Fruit fly (Drosophila melanogaster) whole organism, embryonic: ENCODE data around the gene CG17593.

Experiments used
- B-H1 ChIP-seq: fragments of 200-800 bp; sonication (Bioruptor generic); IDR thresholded peaks from 3 replicates; pipeline ENCODE4 v1.3.6; 2022; ENCODE audit warnings: missing biosample characterization, missing genetic modification characterization
- CG10267 ChIP-seq: fragments of 200-800 bp; sonication (Bioruptor generic); optimal IDR thresholded peaks from 2 replicates; lab custom pipeline; 2018; ENCODE audit warnings: missing biosample characterization, mild to moderate bottlenecking, missing genetic modification characterization, moderate library complexity
- CG10274 ChIP-seq: fragments of 200-800 bp; sonication (Bioruptor generic); optimal IDR thresholded peaks from 3 replicates; lab custom pipeline; 2017; ENCODE audit warnings: missing biosample characterization, mild to moderate bottlenecking, missing genetic modification characterization
- CG12744 ChIP-seq: fragments of 200-800 bp; sonication (Bioruptor generic); optimal IDR thresholded peaks from 2 replicates; lab custom pipeline; 2016; ENCODE audit warnings: missing biosample characterization, missing genetic modification characterization
- CG15073 ChIP-seq: fragments of 200-800 bp; sonication (Bioruptor generic); optimal IDR thresholded peaks from 2 replicates; lab custom pipeline; 2016; ENCODE audit warnings: missing biosample characterization, missing genetic modification characterization
- CG1603 ChIP-seq: fragments of 200-800 bp; sonication (Bioruptor generic); optimal IDR thresholded peaks from 2 replicates; lab custom pipeline; 2019; ENCODE audit warnings: missing biosample characterization, mild to moderate bottlenecking, missing genetic modification characterization, moderate library complexity
- CG17385 ChIP-seq: fragments of 200-800 bp; sonication (Bioruptor generic); optimal IDR thresholded peaks from 3 replicates; lab custom pipeline; 2018; ENCODE audit warnings: missing biosample characterization, mild to moderate bottlenecking, missing genetic modification characterization
- CG17912 ChIP-seq: fragments of 200-800 bp; sonication (Bioruptor generic); optimal IDR thresholded peaks from 2 replicates; lab custom pipeline; 2018; ENCODE audit warnings: missing biosample characterization, mild to moderate bottlenecking, missing genetic modification characterization
- CG2199 ChIP-seq: fragments of 200-800 bp; sonication (Bioruptor generic); IDR thresholded peaks from 3 replicates; pipeline ENCODE4 v1.3.6; 2022; ENCODE audit warnings: missing biosample characterization, missing genetic modification characterization
- CG2875 ChIP-seq: fragments of 200-800 bp; sonication (Bioruptor generic); optimal IDR thresholded peaks from 2 replicates; lab custom pipeline; 2017; ENCODE audit warnings: missing biosample characterization, mild to moderate bottlenecking, missing genetic modification characterization, missing genetic modification reagents
- CG3065 ChIP-seq: fragments of 200-800 bp; sonication (Bioruptor generic); optimal IDR thresholded peaks from 2 replicates; lab custom pipeline; 2016; ENCODE audit warnings: missing biosample characterization, missing genetic modification characterization
- CG3838 ChIP-seq: fragments of 200-800 bp; sonication (Bioruptor generic); optimal IDR thresholded peaks from 3 replicates; lab custom pipeline; 2016; ENCODE audit warnings: missing biosample characterization, missing genetic modification characterization
- CG4820 ChIP-seq: fragments of 200-800 bp; sonication (Bioruptor generic); optimal IDR thresholded peaks from 3 replicates; lab custom pipeline; 2016; ENCODE audit warnings: missing biosample characterization, missing genetic modification characterization
- CG6689 ChIP-seq: fragments of 200-800 bp; sonication (Bioruptor generic); IDR thresholded peaks from 2 replicates; pipeline ENCODE4 v1.3.6; 2022; ENCODE audit warnings: missing biosample characterization, missing genetic modification characterization
- CG7987 ChIP-seq: fragments of 200-800 bp; sonication (Bioruptor generic); optimal IDR thresholded peaks from 2 replicates; lab custom pipeline; 2018; ENCODE audit warnings: missing biosample characterization, mild to moderate bottlenecking, missing genetic modification characterization, moderate library complexity
- CG8359 ChIP-seq: fragments of 200-800 bp; sonication (Bioruptor generic); optimal IDR thresholded peaks from 2 replicates; lab custom pipeline; 2017; ENCODE audit warnings: missing biosample characterization, mild to moderate bottlenecking, missing genetic modification characterization, borderline replicate concordance
- CG8478 ChIP-seq: fragments of >200 bp; optimal IDR thresholded peaks from 2 replicates; lab custom pipeline; 2018
- CG9932 ChIP-seq: fragments of 200-800 bp; sonication (Bioruptor generic); IDR thresholded peaks from 2 replicates; pipeline ENCODE4 v1.3.6; 2022; ENCODE audit warnings: missing biosample characterization, missing genetic modification characterization
- CrebB ChIP-seq: fragments of 200-800 bp; sonication (Bioruptor generic); optimal IDR thresholded peaks from 3 replicates; lab custom pipeline; 2018; ENCODE audit warnings: missing biosample characterization, mild to moderate bottlenecking, missing genetic modification characterization
- D19B ChIP-seq: fragments of 200-800 bp; sonication (Bioruptor generic); optimal IDR thresholded peaks from 2 replicates; lab custom pipeline; 2017; ENCODE audit warnings: missing biosample characterization, mild to moderate bottlenecking, missing genetic modification characterization
- Fer1 ChIP-seq: fragments of 200-800 bp; sonication (Bioruptor generic); optimal IDR thresholded peaks from 2 replicates; lab custom pipeline; 2017; ENCODE audit warnings: missing biosample characterization, mild to moderate bottlenecking, missing genetic modification characterization
- Gug ChIP-seq: fragments of 200-800 bp; sonication (Bioruptor generic); IDR thresholded peaks from 4 replicates; pipeline ENCODE4 v1.3.6; 2022; ENCODE audit warnings: missing biosample characterization, missing genetic modification characterization
- H2.0 ChIP-seq: fragments of 200-800 bp; sonication (Bioruptor generic); IDR thresholded peaks from 2 replicates; pipeline ENCODE4 v1.3.6; 2022; ENCODE audit warnings: missing biosample characterization, missing genetic modification characterization
- Jarid2 ChIP-seq: fragments of 200-800 bp; sonication (Bioruptor generic); optimal IDR thresholded peaks from 3 replicates; lab custom pipeline; 2017; ENCODE audit warnings: mild to moderate bottlenecking, missing biosample characterization, missing genetic modification reagents, missing genetic modification characterization
- Mrtf ChIP-seq: fragments of 200-800 bp; sonication (Bioruptor generic); IDR thresholded peaks from 3 replicates; pipeline ENCODE4 v1.3.6; 2022; ENCODE audit warnings: missing biosample characterization, missing genetic modification characterization
- Ptx1 ChIP-seq: fragments of 200-800 bp; sonication (Bioruptor generic); IDR thresholded peaks from 2 replicates; pipeline ENCODE4 v1.3.6; 2022; ENCODE audit warnings: missing biosample characterization, missing genetic modification characterization
- Sin3A ChIP-seq: fragments of >200 bp; optimal IDR thresholded peaks from 2 replicates; lab custom pipeline; 2018
- btn ChIP-seq: fragments of 200-800 bp; sonication (Bioruptor generic); optimal IDR thresholded peaks from 2 replicates; lab custom pipeline; 2016; ENCODE audit warnings: missing biosample characterization, missing genetic modification characterization
- chn ChIP-seq: fragments of 200-800 bp; sonication (Bioruptor generic); optimal IDR thresholded peaks from 2 replicates; lab custom pipeline; 2016; ENCODE audit warnings: missing biosample characterization, missing genetic modification characterization
- crc ChIP-seq: fragments of 200-800 bp; sonication (Bioruptor generic); optimal IDR thresholded peaks from 2 replicates; lab custom pipeline; 2016; ENCODE audit warnings: missing biosample characterization, missing genetic modification characterization
- dmrt11E ChIP-seq: fragments of 200-800 bp; sonication (Bioruptor generic); optimal IDR thresholded peaks from 3 replicates; lab custom pipeline; 2018; ENCODE audit warnings: missing biosample characterization, mild to moderate bottlenecking, missing genetic modification characterization, moderate library complexity
- dpn ChIP-seq, 2 experiments: fragments of 200-800 bp; sonication (Bioruptor generic); optimal IDR thresholded peaks; 3 replicates each; lab custom pipeline; 2016; ENCODE audit warnings: missing biosample characterization in 2 of 2, missing genetic modification characterization in 2 of 2
- esg ChIP-seq: fragments of 200-800 bp; sonication (Bioruptor generic); conservative IDR thresholded peaks from 2 replicates; pipeline ENCODE4 v1.3.6; 2022; ENCODE audit warnings: missing biosample characterization, missing genetic modification characterization
- fd96Cb ChIP-seq: fragments of 200-800 bp; sonication (Bioruptor generic); optimal IDR thresholded peaks from 2 replicates; lab custom pipeline; 2018; ENCODE audit warnings: missing biosample characterization, mild to moderate bottlenecking, missing genetic modification characterization, moderate library complexity
- gcm2 ChIP-seq: fragments of 200-800 bp; sonication (Bioruptor generic); optimal IDR thresholded peaks from 2 replicates; lab custom pipeline; 2016; ENCODE audit warnings: missing biosample characterization, missing genetic modification characterization
- gro ChIP-seq: fragments of 200-800 bp; sonication (Bioruptor generic); optimal IDR thresholded peaks from 2 replicates; lab custom pipeline; 2016; ENCODE audit warnings: missing biosample characterization, missing genetic modification characterization
- gt ChIP-seq: fragments of 200-800 bp; sonication (Bioruptor generic); IDR thresholded peaks from 2 replicates; pipeline ENCODE4 v1.3.6; 2022; ENCODE audit warnings: missing biosample characterization, missing genetic modification characterization
- klu ChIP-seq: fragments of 200-800 bp; sonication (Bioruptor generic); IDR thresholded peaks from 2 replicates; pipeline ENCODE4 v1.3.6; 2022; ENCODE audit warnings: missing biosample characterization, missing genetic modification characterization
- kni ChIP-seq: fragments of 200-800 bp; sonication (Bioruptor generic); optimal IDR thresholded peaks from 3 replicates; lab custom pipeline; 2017; ENCODE audit warnings: mild to moderate bottlenecking, missing biosample characterization, missing genetic modification reagents, missing genetic modification characterization
- luna ChIP-seq: fragments of 200-800 bp; sonication (Bioruptor generic); optimal IDR thresholded peaks from 2 replicates; lab custom pipeline; 2016; ENCODE audit warnings: missing biosample characterization, missing genetic modification characterization
- otp ChIP-seq: fragments of 200-800 bp; sonication (Bioruptor generic); IDR thresholded peaks from 3 replicates; pipeline ENCODE4, ENCODE4 v1.3.6; 2022; ENCODE audit warnings: missing biosample characterization, missing genetic modification characterization
- p53 ChIP-seq: fragments of 200-800 bp; sonication (Bioruptor generic); optimal IDR thresholded peaks from 2 replicates; lab custom pipeline; 2016; ENCODE audit warnings: missing biosample characterization, missing genetic modification characterization
- pb ChIP-seq: fragments of 200-800 bp; sonication (Bioruptor generic); optimal IDR thresholded peaks from 3 replicates; lab custom pipeline; 2016; ENCODE audit warnings: missing biosample characterization, missing genetic modification characterization
- rib ChIP-seq: fragments of 200-800 bp; sonication (Bioruptor generic); IDR thresholded peaks from 2 replicates; pipeline ENCODE4 v1.3.6; 2022; ENCODE audit warnings: missing biosample characterization, missing genetic modification characterization
- salm ChIP-seq: fragments of 200-800 bp; sonication (Bioruptor generic); optimal IDR thresholded peaks from 2 replicates; lab custom pipeline; 2018; ENCODE audit warnings: missing biosample characterization, mild to moderate bottlenecking, missing genetic modification characterization
- sens ChIP-seq: fragments of 200-800 bp; sonication (Bioruptor generic); peaks from one replicate; lab custom pipeline; 2016; ENCODE audit warnings: missing biosample characterization, missing genetic modification characterization
- sens-2 ChIP-seq: fragments of 200-800 bp; sonication (Bioruptor generic); IDR thresholded peaks from 2 replicates; pipeline ENCODE4 v1.3.6; 2022; ENCODE audit warnings: missing biosample characterization, missing genetic modification characterization
- seq ChIP-seq: fragments of 200-800 bp; sonication (Bioruptor generic); IDR thresholded peaks from 2 replicates; pipeline ENCODE4 v1.3.6; 2022; ENCODE audit warnings: missing biosample characterization, missing genetic modification characterization
- sim ChIP-seq: fragments of 200-800 bp; sonication (Bioruptor generic); IDR thresholded peaks from 2 replicates; pipeline ENCODE4 v1.3.6; 2022; ENCODE audit warnings: missing biosample characterization, missing genetic modification characterization
- sqz ChIP-seq: fragments of 200-800 bp; sonication (Bioruptor generic); optimal IDR thresholded peaks from 3 replicates; lab custom pipeline; 2018; ENCODE audit warnings: missing biosample characterization, mild to moderate bottlenecking, missing genetic modification characterization
- tin ChIP-seq: fragments of 200-800 bp; sonication (Bioruptor generic); optimal IDR thresholded peaks from 3 replicates; lab custom pipeline; 2016; ENCODE audit warnings: missing biosample characterization, missing genetic modification characterization
- tna ChIP-seq: fragments of 200-800 bp; sonication (Bioruptor generic); IDR thresholded peaks from 2 replicates; pipeline ENCODE4 v1.3.6; 2022; ENCODE audit warnings: missing biosample characterization, missing genetic modification characterization; ENCODE audit not compliant: partially characterized antibody
- wek ChIP-seq: fragments of 200-800 bp; sonication (Bioruptor generic); optimal IDR thresholded peaks from 3 replicates; lab custom pipeline; 2018; ENCODE audit warnings: missing biosample characterization, mild to moderate bottlenecking, missing genetic modification characterization, moderate library complexity
- zen ChIP-seq: fragments of 200-800 bp; sonication (Bioruptor generic); optimal IDR thresholded peaks from 3 replicates; lab custom pipeline; 2018; ENCODE audit warnings: missing biosample characterization, mild to moderate bottlenecking, missing genetic modification characterization, moderate library complexity

Gene CG17593

dm6 chr2L:3548879-3549278, 34.2 kb downstream of the CG17593 start (continued):
- TF ChIP-seq CG9932 (GFP tag; lab: Robert Waterston, UW) = no peak
- no peak for TF ChIP-seq sim (GFP tag; lab: Robert Waterston, UW)
- TF ChIP-seq CG3065 (GFP tag; lab: Kevin White, UChicago) = no peak
- TF ChIP-seq Fer1 (GFP tag; lab: Kevin White, UChicago) = no peak
- no peak for TF ChIP-seq chn (GFP tag; lab: Kevin White, UChicago)
- no peak for TF ChIP-seq Mrtf (GFP tag; lab: Robert Waterston, UW)
- no peak for TF ChIP-seq rib (GFP tag; lab: Robert Waterston, UW)
- TF ChIP-seq sqz = no peak
- no peak for TF ChIP-seq gt (GFP tag; lab: Robert Waterston, UW)
- TF ChIP-seq CG10267 (tag; lab: Kevin White, UChicago) = no peak
- no peak for TF ChIP-seq CG3838 (GFP tag; lab: Kevin White, UChicago)
- TF ChIP-seq CG2199 (GFP tag; lab: Robert Waterston, UW) = no peak
- no peak for TF ChIP-seq CG10274 (GFP tag; lab: Kevin White, UChicago)
- TF ChIP-seq dpn (GFP tag; optimal IDR thresholded peaks at IDR 0.05; lab: Kevin White, UChicago) = no peak
- peak; percentile 54; the same call in 1 of the 3 replicates for TF ChIP-seq otp (GFP tag; lab: Robert Waterston, UW)
- TF ChIP-seq esg = no peak
- TF ChIP-seq tna = no peak
- no peak for TF ChIP-seq seq (GFP tag; lab: Robert Waterston, UW)
- TF ChIP-seq Gug (GFP tag; lab: Robert Waterston, UW) = no peak
- TF ChIP-seq B-H1 = no peak
- TF ChIP-seq CG6689 (GFP tag; lab: Robert Waterston, UW) = no peak
- TF ChIP-seq CG1603 (tag; lab: Kevin White, UChicago) = peak; percentile 11
- TF ChIP-seq btn (GFP tag; lab: Kevin White, UChicago) = no peak
- TF ChIP-seq CG15073 (GFP tag; lab: Kevin White, UChicago) = no peak
- TF ChIP-seq CG4820 (GFP tag; lab: Kevin White, UChicago) = no peak
- TF ChIP-seq CG7987 (GFP tag; lab: Kevin White, UChicago) = no peak
- TF ChIP-seq p53 (GFP tag; lab: Kevin White, UChicago) = no peak
- TF ChIP-seq wek (GFP tag; lab: Kevin White, UChicago) = no peak
- no peak for TF ChIP-seq salm (tag; lab: Kevin White, UChicago)
- TF ChIP-seq D19B = no peak
- TF ChIP-seq crc (GFP tag; lab: Kevin White, UChicago) = no peak
- TF ChIP-seq sens-2 (GFP tag; lab: Robert Waterston, UW) = 0 out of 2 replicates have a peak, but pooled peaks have one; percentile 12
- no peak for TF ChIP-seq klu (GFP tag; lab: Robert Waterston, UW)
- peak; percentile 41 for TF ChIP-seq zen (tag; lab: Kevin White, UChicago)
- peak; percentile 30 for TF ChIP-seq dmrt11E (tag; lab: Kevin White, UChicago)
- no peak for TF ChIP-seq H2.0 (GFP tag; lab: Robert Waterston, UW)
- TF ChIP-seq pb = no peak
- TF ChIP-seq sens (GFP tag; lab: Kevin White, UChicago) = peak; percentile 64
- TF ChIP-seq gcm2 (GFP tag; lab: Kevin White, UChicago) = no peak
- no peak for TF ChIP-seq gro (GFP tag; lab: Kevin White, UChicago)
- TF ChIP-seq kni (GFP tag; lab: Kevin White, UChicago) = peak; percentile 18
- TF ChIP-seq luna = no peak
- TF ChIP-seq CG17385 (GFP tag; lab: Kevin White, UChicago) = no peak
- no peak for TF ChIP-seq CG12744
- TF ChIP-seq Jarid2 (GFP tag; lab: Kevin White, UChicago) = no peak
- TF ChIP-seq CG17912 (GFP tag; lab: Kevin White, UChicago) = no peak
- TF ChIP-seq Ptx1 (GFP tag; lab: Robert Waterston, UW) = no peak
- TF ChIP-seq CG8359 (GFP tag; lab: Kevin White, UChicago) = no peak
- TF ChIP-seq fd96Cb (tag; lab: Kevin White, UChicago) = no peak
- TF ChIP-seq CG8478 (lab: Kevin White, UChicago) = no peak
- no peak for TF ChIP-seq CrebB (tag; lab: Kevin White, UChicago)
- no peak for TF ChIP-seq Sin3A
- TF ChIP-seq CG2875 = no peak
- no peak for TF ChIP-seq tin (GFP tag; lab: Kevin White, UChicago)
